Fruit fly (Drosophila melanogaster) whole organism, adult: ENCODE measurements around the gene Syt4.
A peak's percentile ranks its signal among the peaks of the same experiment; 100 is the strongest.

Source experiments
- CG11617 ChIP-seq: fragments of 200-800 bp; sonication (Bioruptor generic); optimal IDR thresholded peaks from 2 replicates; lab custom pipeline; 2017; ENCODE audit warnings: mild to moderate bottlenecking, missing biosample characterization, missing genetic modification reagents, missing genetic modification characterization
- CG12768 ChIP-seq: fragments of 200-800 bp; sonication (Bioruptor generic); optimal IDR thresholded peaks from 2 replicates; lab custom pipeline; 2017; ENCODE audit warnings: missing biosample characterization, missing genetic modification characterization, mild to moderate bottlenecking, moderate library complexity, missing genetic modification reagents
- CG14711 ChIP-seq: fragments of 200-800 bp; sonication (Bioruptor generic); optimal IDR thresholded peaks from 2 replicates; lab custom pipeline; 2018; ENCODE audit warnings: missing biosample characterization, mild to moderate bottlenecking, missing genetic modification characterization, moderate library complexity
- CG1620 ChIP-seq: fragments of 200-800 bp; sonication (Bioruptor generic); optimal IDR thresholded peaks from 2 replicates; lab custom pipeline; 2016; ENCODE audit warnings: missing biosample characterization, missing genetic modification characterization
- CG33017 ChIP-seq: fragments of 200-800 bp; sonication (Bioruptor generic); optimal IDR thresholded peaks from 2 replicates; lab custom pipeline; 2018; ENCODE audit warnings: missing biosample characterization, mild to moderate bottlenecking, missing genetic modification characterization, moderate library complexity
- CG5204 ChIP-seq: fragments of 200-800 bp; sonication (Bioruptor generic); optimal IDR thresholded peaks from 2 replicates; lab custom pipeline; 2016; ENCODE audit warnings: missing biosample characterization, missing genetic modification characterization
- CG7045 ChIP-seq: fragments of 200-800 bp; sonication (Bioruptor generic); optimal IDR thresholded peaks from 2 replicates; lab custom pipeline; 2017; ENCODE audit warnings: missing biosample characterization, mild to moderate bottlenecking, missing genetic modification characterization
- CG7101 ChIP-seq: fragments of 200-800 bp; sonication (Bioruptor generic); optimal IDR thresholded peaks from 2 replicates; lab custom pipeline; 2018; ENCODE audit warnings: missing biosample characterization, mild to moderate bottlenecking, missing genetic modification characterization, moderate library complexity
- Clk ChIP-seq: fragments of 200-800 bp; sonication (Bioruptor generic); optimal IDR thresholded peaks from 2 replicates; lab custom pipeline; 2017; ENCODE audit warnings: missing biosample characterization, missing genetic modification characterization
- Crg-1 ChIP-seq: fragments of 200-800 bp; sonication (Bioruptor generic); optimal IDR thresholded peaks from 2 replicates; lab custom pipeline; 2016; ENCODE audit warnings: missing biosample characterization, missing genetic modification characterization
- Hr96 ChIP-seq: fragments of 200-800 bp; sonication (Bioruptor generic); optimal IDR thresholded peaks from 2 replicates; lab custom pipeline; 2016; ENCODE audit warnings: missing biosample characterization, missing genetic modification characterization
- Mnt ChIP-seq: fragments of 200-800 bp; sonication (Bioruptor generic); optimal IDR thresholded peaks from 2 replicates; lab custom pipeline; 2016; ENCODE audit warnings: missing biosample characterization, mild to moderate bottlenecking, missing genetic modification characterization
- bab1 ChIP-seq: fragments of 200-800 bp; sonication (Bioruptor generic); optimal IDR thresholded peaks from 3 replicates; lab custom pipeline; 2019; ENCODE audit warnings: missing biosample characterization, mild to moderate bottlenecking, missing genetic modification characterization, moderate library complexity
- cic ChIP-seq: fragments of 200-800 bp; sonication (Bioruptor generic); optimal IDR thresholded peaks from 2 replicates; lab custom pipeline; 2017; ENCODE audit warnings: missing biosample characterization, mild to moderate bottlenecking, missing genetic modification characterization, moderate library complexity
- cnc ChIP-seq, 2 experiments: fragments of >200 bp; optimal IDR thresholded peaks; 2 replicates each; lab custom pipeline; 2017
- kay ChIP-seq: fragments of 200-800 bp; sonication (Bioruptor generic); peaks from one replicate; lab custom pipeline; 2016; ENCODE audit warnings: missing biosample characterization, missing genetic modification characterization, borderline replicate concordance
- ovo ChIP-seq: fragments of 200-800 bp; sonication (Bioruptor generic); optimal IDR thresholded peaks from 2 replicates; lab custom pipeline; 2016; ENCODE audit warnings: missing biosample characterization, missing genetic modification characterization
- pad ChIP-seq: fragments of 200-800 bp; sonication (Bioruptor generic); optimal IDR thresholded peaks from 3 replicates; lab custom pipeline; 2017; ENCODE audit warnings: missing biosample characterization, missing genetic modification characterization, mild to moderate bottlenecking, moderate library complexity, missing genetic modification reagents
- tj ChIP-seq: fragments of 200-800 bp; sonication (Bioruptor generic); optimal IDR thresholded peaks from 3 replicates; lab custom pipeline; 2017; ENCODE audit warnings: missing biosample characterization, mild to moderate bottlenecking, missing genetic modification characterization, moderate library complexity
- toe ChIP-seq: fragments of 200-800 bp; sonication (Bioruptor generic); optimal IDR thresholded peaks from 2 replicates; lab custom pipeline; 2016; ENCODE audit warnings: missing biosample characterization, missing genetic modification characterization

Gene Syt4

DNA sequence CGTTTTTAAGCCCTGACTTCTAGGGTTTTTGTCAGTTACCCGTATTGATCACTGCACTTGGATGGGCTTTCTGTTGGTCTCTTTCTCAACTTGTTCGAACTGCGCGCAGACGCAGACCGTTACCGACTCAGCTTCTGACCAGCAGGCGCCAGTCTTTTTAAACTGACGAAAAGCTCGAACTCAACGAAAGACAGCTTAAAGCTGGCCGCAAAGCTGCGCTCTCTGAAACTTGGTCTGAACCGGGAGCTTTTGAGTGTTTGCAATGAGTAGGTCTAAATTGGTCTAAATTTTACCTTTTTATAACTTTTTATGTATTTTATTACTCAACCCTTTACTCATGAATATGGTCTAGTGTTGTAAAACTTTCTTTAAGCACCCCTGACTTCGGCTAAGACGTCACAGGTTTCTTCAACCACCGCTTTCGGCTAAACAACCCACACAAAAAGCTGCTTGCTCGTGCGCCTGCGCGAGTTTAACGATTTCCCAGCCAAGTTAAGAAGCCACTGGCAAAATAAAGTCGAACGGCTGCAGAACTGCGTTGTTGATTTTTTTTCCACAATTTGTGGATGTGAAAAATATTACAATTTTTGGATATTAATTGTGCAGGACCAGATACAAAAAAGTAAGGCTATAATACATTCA, at the start of gene Syt4, which contains the start of gene Gld:
Gene Syt4, plus strand, starts transcription at position 499 of the 642 bp plus-strand sequence.
Gene Gld, minus strand, starts transcription at position 137 of the 642 bp plus-strand sequence.
- TF ChIP-seq CG7101 (tag; lab: Kevin White, UChicago): no peak
- TF ChIP-seq CG7045 (GFP tag; lab: Kevin White, UChicago): no peak
- TF ChIP-seq CG5204 (GFP tag; lab: Kevin White, UChicago): no peak
- TF ChIP-seq Clk: no peak
- TF ChIP-seq tj (GFP tag; lab: Kevin White, UChicago): no peak
- TF ChIP-seq Hr96: no peak
- TF ChIP-seq cic (GFP tag; lab: Kevin White, UChicago): no peak
- TF ChIP-seq CG33017 (tag; lab: Kevin White, UChicago): no peak
- TF ChIP-seq CG1620 (GFP tag; lab: Kevin White, UChicago): no peak
- TF ChIP-seq Mnt (GFP tag; lab: Kevin White, UChicago): no peak
- no peak for TF ChIP-seq pad (GFP tag; lab: Kevin White, UChicago)
- no peak for TF ChIP-seq CG11617
- no peak for TF ChIP-seq Crg-1 (GFP tag; lab: Kevin White, UChicago)
- no peak for TF ChIP-seq ovo (GFP tag; lab: Kevin White, UChicago)
- no peak for TF ChIP-seq CG14711 (tag; lab: Kevin White, UChicago)
- no peak for TF ChIP-seq CG12768 (GFP tag; lab: Kevin White, UChicago)
- TF ChIP-seq toe: no peak
- no peak for TF ChIP-seq bab1 (GFP tag; lab: Kevin White, UChicago)
- no peak for TF ChIP-seq cnc (optimal IDR thresholded peaks at IDR 0.05; lab: Kevin White, UChicago)
- no peak for TF ChIP-seq kay

DNA sequence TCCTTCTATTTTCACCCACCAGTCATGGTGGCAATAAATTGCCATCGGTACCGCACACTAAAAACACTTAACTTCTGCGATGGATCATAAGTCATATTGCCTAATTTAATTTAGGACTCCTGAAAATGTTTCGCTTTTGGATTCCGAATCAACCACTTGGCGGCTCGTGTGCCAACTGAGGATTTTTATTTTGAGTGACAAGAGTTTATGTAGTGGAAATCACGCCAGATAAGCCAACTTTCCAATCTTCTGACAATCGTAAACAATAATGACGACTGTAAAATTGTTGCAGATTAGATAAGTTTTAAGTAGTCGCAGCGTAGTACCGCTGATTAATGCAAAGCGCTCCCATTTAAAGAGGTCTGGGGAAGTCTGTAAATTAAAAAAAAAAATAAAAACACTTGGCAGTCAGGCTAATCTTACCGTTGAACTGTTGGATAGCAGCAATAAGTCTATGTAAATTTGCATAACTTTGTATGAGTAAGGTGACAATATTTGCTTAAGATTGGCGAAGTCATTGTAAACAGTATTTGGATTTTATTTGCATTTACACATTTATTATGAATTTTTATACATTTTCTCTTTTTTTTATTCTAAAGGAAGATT, 48.8 kb upstream of the Syt4 start, which contains the start of gene CG14606:
Gene CG14606, minus strand, starts transcription at position 160 of the 606 bp plus-strand sequence.
- no peak for TF ChIP-seq bab1 (GFP tag; lab: Kevin White, UChicago)
- TF ChIP-seq CG7045 (GFP tag; lab: Kevin White, UChicago): peak; percentile 89
- TF ChIP-seq Hr96: peak; percentile 37
- no peak for TF ChIP-seq cnc (optimal IDR thresholded peaks at IDR 0.05; lab: Kevin White, UChicago)
- peak; percentile 82 for TF ChIP-seq CG33017 (tag; lab: Kevin White, UChicago)
- TF ChIP-seq cic (GFP tag; lab: Kevin White, UChicago): peak; percentile 65
- peak; percentile 36 for TF ChIP-seq CG12768 (GFP tag; lab: Kevin White, UChicago)
- peak; percentile 73 for TF ChIP-seq CG11617
- TF ChIP-seq CG1620 (GFP tag; lab: Kevin White, UChicago): peak; percentile 24
- peak; percentile 79 for TF ChIP-seq CG7101 (tag; lab: Kevin White, UChicago)
- peak; percentile 35 for TF ChIP-seq CG5204 (GFP tag; lab: Kevin White, UChicago)
- peak; percentile 9 for TF ChIP-seq pad (GFP tag; lab: Kevin White, UChicago)
- peak; percentile 66 for TF ChIP-seq toe
- TF ChIP-seq Crg-1 (GFP tag; lab: Kevin White, UChicago): peak; percentile 83
- no peak for TF ChIP-seq Clk
- peak; percentile 60 for TF ChIP-seq Mnt (GFP tag; lab: Kevin White, UChicago)
- peak; percentile 45 for TF ChIP-seq ovo (GFP tag; lab: Kevin White, UChicago)
- peak; percentile 89 for TF ChIP-seq kay
- peak; percentile 52 for TF ChIP-seq CG14711 (tag; lab: Kevin White, UChicago)
- TF ChIP-seq tj (GFP tag; lab: Kevin White, UChicago): peak; percentile 27

DNA sequence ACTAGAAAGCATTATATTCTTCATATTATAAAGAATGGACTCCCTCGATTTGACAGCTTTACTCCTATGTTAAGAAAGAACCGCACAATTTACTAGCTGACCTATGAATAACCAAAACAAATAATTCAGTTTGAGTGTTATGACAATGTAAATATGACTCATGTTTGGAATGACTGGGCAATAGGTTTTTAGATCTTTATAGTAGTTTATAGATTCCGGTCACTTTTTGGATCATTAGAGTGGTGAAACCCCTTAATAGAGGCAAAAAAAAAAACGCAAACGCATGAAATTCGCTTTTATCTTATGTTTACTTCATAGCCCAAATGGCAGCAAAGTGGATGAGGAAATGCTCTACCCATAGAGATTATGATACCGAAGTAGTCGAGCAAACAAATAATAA, 46.3 kb upstream of the Syt4 start, which contains the start of gene CG14605:
Gene CG14605, minus strand, starts transcription at position 101 of the 400 bp plus-strand sequence.
- no peak for TF ChIP-seq CG11617
- no peak for TF ChIP-seq CG7045 (GFP tag; lab: Kevin White, UChicago)
- TF ChIP-seq CG7101 (tag; lab: Kevin White, UChicago): no peak
- no peak for TF ChIP-seq tj (GFP tag; lab: Kevin White, UChicago)
- TF ChIP-seq CG1620 (GFP tag; lab: Kevin White, UChicago): no peak
- TF ChIP-seq Hr96: no peak

DNA sequence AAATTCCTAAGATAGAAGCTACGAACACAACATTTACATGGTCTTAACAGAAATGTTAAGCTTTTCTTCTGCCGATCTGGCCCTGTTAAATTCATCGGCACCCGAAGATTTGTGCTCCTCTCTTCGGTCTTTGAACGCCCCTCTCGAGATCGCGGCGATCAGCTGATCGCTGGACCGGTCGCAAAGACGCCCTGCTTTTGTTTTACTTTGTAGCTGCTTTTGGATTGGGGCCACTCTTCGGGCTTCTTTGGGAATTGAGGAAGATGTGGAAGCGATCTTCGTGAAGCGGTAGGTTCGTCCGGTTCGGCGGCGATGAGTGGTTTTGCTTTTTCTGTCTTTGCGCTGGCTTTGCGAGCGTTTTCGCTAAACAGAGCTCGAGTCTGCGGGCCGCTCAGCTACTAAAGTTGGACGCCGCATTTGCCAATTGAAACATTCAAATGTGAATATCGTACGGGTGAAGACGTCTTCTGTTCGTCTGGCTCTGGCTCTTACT, 41.8 kb upstream of the Syt4 start, which contains the start of gene thw:
Gene thw, plus strand, starts transcription at position 443 of the 493 bp plus-strand sequence.
- no peak for TF ChIP-seq cic (GFP tag; lab: Kevin White, UChicago)
- TF ChIP-seq CG33017 (tag; lab: Kevin White, UChicago): no peak
- no peak for TF ChIP-seq bab1 (GFP tag; lab: Kevin White, UChicago)
- no peak for TF ChIP-seq cnc (optimal IDR thresholded peaks at IDR 0.05; lab: Kevin White, UChicago)
- no peak for TF ChIP-seq toe
- no peak for TF ChIP-seq pad (GFP tag; lab: Kevin White, UChicago)
- TF ChIP-seq CG5204 (GFP tag; lab: Kevin White, UChicago): no peak
- TF ChIP-seq ovo (GFP tag; lab: Kevin White, UChicago): no peak
- TF ChIP-seq CG1620 (GFP tag; lab: Kevin White, UChicago): no peak

DNA sequence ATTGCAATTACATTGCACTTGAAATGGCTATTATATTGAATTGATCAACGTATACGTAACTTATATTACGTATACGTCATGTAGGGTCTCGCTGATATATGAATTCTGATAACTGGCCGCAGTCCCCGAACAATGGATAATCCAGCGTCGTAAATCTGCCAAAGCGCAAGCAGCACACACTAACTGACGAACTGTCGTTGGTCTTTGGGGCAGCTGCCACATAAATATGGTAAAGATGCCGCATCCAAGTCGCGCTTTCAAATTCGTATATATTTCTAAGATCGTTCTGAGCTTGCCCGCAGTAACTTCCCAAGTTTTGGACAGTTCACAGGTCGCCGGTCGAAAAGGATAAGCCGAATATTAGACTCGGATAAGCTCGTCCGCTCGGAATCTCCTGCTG, 24.4 kb upstream of the Syt4 start, which contains the start of gene CG14607:
Gene CG14607, plus strand, starts transcription at position 301 of the 400 bp plus-strand sequence.
- TF ChIP-seq tj (GFP tag; lab: Kevin White, UChicago): no peak
- TF ChIP-seq CG14711 (tag; lab: Kevin White, UChicago): no peak
- no peak for TF ChIP-seq CG1620 (GFP tag; lab: Kevin White, UChicago)
- TF ChIP-seq kay: no peak
- no peak for TF ChIP-seq Mnt (GFP tag; lab: Kevin White, UChicago)
- TF ChIP-seq cic (GFP tag; lab: Kevin White, UChicago): no peak
- TF ChIP-seq CG7045 (GFP tag; lab: Kevin White, UChicago): no peak
